Worm (Caenorhabditis elegans) whole organism, L1 larva: ENCODE measurements around the gene hda-2.

Source experiments
- ama-1 ChIP-seq: fragments of 150-350 bp; optimal IDR thresholded peaks from 2 replicates; lab custom pipeline; 2014
- ceh-82 ChIP-seq, 3 experiments: fragments of 150-350 bp in 1 of 3; sonication (generic microtip) in 2 of 3; optimal IDR thresholded peaks; 2 replicates each; lab custom pipeline; 2014 to 2017; ENCODE audit warnings: missing biosample characterization in 3 of 3, missing genetic modification characterization in 3 of 3
- fkh-4 ChIP-seq: sonication (generic microtip); optimal IDR thresholded peaks from 2 replicates; lab custom pipeline; 2016; ENCODE audit warnings: missing compliant biosample characterization, missing genetic modification characterization, borderline replicate concordance
- lin-39 ChIP-seq: fragments of 150-350 bp; optimal IDR thresholded peaks from 2 replicates; lab custom pipeline; 2014; ENCODE audit warnings: missing biosample characterization, missing genetic modification reagents, missing genetic modification characterization
- mab-9 ChIP-seq: fragments of 200-800 bp; sonication (Bioruptor generic); IDR thresholded peaks from 2 replicates; pipeline ENCODE4 v1.3.6; 2022; ENCODE audit warnings: missing genetic modification reagents, missing genetic modification characterization, missing compliant biosample characterization
- nhr-90 ChIP-seq: sonication (generic microtip); optimal IDR thresholded peaks from 2 replicates; lab custom pipeline; 2016; ENCODE audit warnings: mild to moderate bottlenecking, missing genetic modification characterization, missing compliant biosample characterization; ENCODE audit not compliant: poor library complexity
- pax-3 ChIP-seq: fragments of 200-800 bp; sonication (Bioruptor generic); optimal IDR thresholded peaks from 2 replicates; lab custom pipeline; 2018; ENCODE audit warnings: mild to moderate bottlenecking, missing genetic modification characterization, moderate library complexity, missing compliant biosample characterization
- rnt-1 ChIP-seq: sonication (generic microtip); optimal IDR thresholded peaks from 2 replicates; lab custom pipeline; 2016; ENCODE audit warnings: mild to moderate bottlenecking, missing genetic modification characterization, moderate library complexity, missing compliant biosample characterization
- snpc-4 ChIP-seq: fragments of 150-350 bp; optimal IDR thresholded peaks from 2 replicates; lab custom pipeline; 2014; ENCODE audit warnings: missing biosample characterization, missing genetic modification characterization

ce11 chrII:7977513-7977912 is 44.8 kb downstream of the hda-2 start:
- TF ChIP-seq rnt-1 (tag; lab: Kevin White, UChicago): no peak
- TF ChIP-seq lin-39 (tag; lab: Kevin White, UChicago): no peak
- TF ChIP-seq ceh-82 (tag; optimal IDR thresholded peaks at IDR 0.05; lab: Kevin White, UChicago): no peak
- no peak for TF ChIP-seq mab-9 (GFP tag; lab: Robert Waterston, UW)
- TF ChIP-seq pax-3: no peak
- TF ChIP-seq fkh-4 (tag; lab: Kevin White, UChicago): no peak
- no peak for TF ChIP-seq ama-1 (lab: Kevin White, UChicago)
- TF ChIP-seq snpc-4 (tag; lab: Kevin White, UChicago): no peak
- no peak for TF ChIP-seq nhr-90 (tag; lab: Kevin White, UChicago)
